Worm (Caenorhabditis elegans): ENCODE measurements around the gene aat-2.

- TF ChIP-seq unc-39 (tag; optimal IDR thresholded peaks at IDR 0.05): no peak
- TF ChIP-seq ztf-11 (tag; optimal IDR thresholded peaks at IDR 0.05): no peak
- no peak for TF ChIP-seq blmp-1 (tag; optimal IDR thresholded peaks at IDR 0.05)
- peak; percentile 20 for TF ChIP-seq ces-1 (GFP tag; optimal IDR thresholded peaks at IDR 0.05)
- no peak for TF ChIP-seq pha-4 (tag; optimal IDR thresholded peaks at IDR 0.05)
- TF ChIP-seq unc-62 (GFP tag; optimal IDR thresholded peaks at IDR 0.05): peak; percentile 91
- peak; percentile 22 for TF ChIP-seq mep-1 (tag; optimal IDR thresholded peaks at IDR 0.05)
- no peak for TF ChIP-seq lin-32 (GFP tag; optimal IDR thresholded peaks at IDR 0.05)
- no peak for TF ChIP-seq nhr-76 (tag; optimal IDR thresholded peaks at IDR 0.05)
- TF ChIP-seq lsy-2 (tag; optimal IDR thresholded peaks at IDR 0.05): no peak
- no peak for TF ChIP-seq elt-3 (tag; optimal IDR thresholded peaks at IDR 0.05)
These were observed 27.3 kb downstream of the aat-2 start for ce11 chrV:9218655-9219389.

All from whole organism, mixed stage, embryonic.